Worm (Caenorhabditis elegans): Measurements from ENCODE around the gene T24D5.4.

ce11 chrX:12618447-12618846 is 21.5 kb downstream of the T24D5.4 start:
- no peak for TF ChIP-seq ets-7 (tag; optimal IDR thresholded peaks at IDR 0.05)
- no peak for TF ChIP-seq B0310.2 (tag; optimal IDR thresholded peaks at IDR 0.05)
- TF ChIP-seq hmg-4 (GFP tag; optimal IDR thresholded peaks at IDR 0.05), result no peak
- TF ChIP-seq flt-1 (GFP tag; IDR thresholded peaks at IDR 0.05), result no peak
- TF ChIP-seq ama-1 (optimal IDR thresholded peaks at IDR 0.05), result no peak
- no peak for TF ChIP-seq ceh-36 (tag; optimal IDR thresholded peaks at IDR 0.05)
- no peak for TF ChIP-seq tbx-11 (GFP tag; IDR thresholded peaks at IDR 0.05)
- no peak for TF ChIP-seq hmbx-1 (tag; optimal IDR thresholded peaks at IDR 0.05)
- no peak for TF ChIP-seq pes-1 (GFP tag; IDR thresholded peaks at IDR 0.05)
